Fruit fly (Drosophila melanogaster) whole organism: ENCODE results near the gene UBL3.

Source experiments
- CG8478 ChIP-seq: fragments of >200 bp; optimal IDR thresholded peaks from 2 replicates; lab custom pipeline; 2018; ENCODE audit warnings: inconsistent platforms
- Dll ChIP-seq: fragments of >200 bp; optimal IDR thresholded peaks from 2 replicates; lab custom pipeline; 2017
- EcR ChIP-seq, 2 experiments: fragments of >200 bp; optimal IDR thresholded peaks; 2 replicates each; lab custom pipeline; 2017; ENCODE audit warnings: missing biosample characterization in 2 of 2, missing genetic modification characterization in 2 of 2, missing genetic modification reagents in 2 of 2
- pan ChIP-seq: fragments of >200 bp; optimal IDR thresholded peaks from 2 replicates; lab custom pipeline; 2017
- psq ChIP-seq: fragments of >200 bp; optimal IDR thresholded peaks from 2 replicates; lab custom pipeline; 2017
- usp ChIP-seq: fragments of >200 bp; optimal IDR thresholded peaks from 2 replicates; lab custom pipeline; 2017; ENCODE audit warnings: missing biosample characterization, missing genetic modification characterization, mixed read lengths

- TF ChIP-seq usp (no peak), psq (no peak), CG8478 (no peak), EcR (GFP tag; optimal IDR thresholded peaks at IDR 0.05; lab: Kevin White, UChicago) (no peak), pan (lab: Kevin White, UChicago) (no peak), Dll (lab: Kevin White, UChicago) (no peak)
Measured at dm6 chrX:15875569-15875968, 22.6 kb upstream of the UBL3 start.
